Worm (Caenorhabditis elegans): ENCODE results near the gene ZK355.2.

ZK355.2 gene

ce11 chrII:2919074-2919857, 4.5 kb upstream of the ZK355.2 start, which contains the start of the genes ncap-1 and Y110A2AR.1 (continued):
- TF ChIP-seq mes-4 (tag; optimal IDR thresholded peaks at IDR 0.05), result no peak
- TF ChIP-seq ztf-3 (GFP tag; optimal IDR thresholded peaks at IDR 0.05), result no peak
- TF ChIP-seq snpc-1.3 (tag; optimal IDR thresholded peaks at IDR 0.05; ENCODE audit: insufficient read depth), result peak; percentile 5
- peak; percentile 86 for TF ChIP-seq D2030.7 (GFP tag; IDR thresholded peaks at IDR 0.05)
- no peak for TF ChIP-seq dpff-1 (tag; optimal IDR thresholded peaks at IDR 0.05)
- TF ChIP-seq madf-6 (GFP tag; IDR thresholded peaks at IDR 0.05), result peak; percentile 93
- peak; percentile 28 for TF ChIP-seq tbp1 (GFP tag; optimal IDR thresholded peaks at IDR 0.05)
- no peak for TF ChIP-seq pha-4 (tag; optimal IDR thresholded peaks at IDR 0.05)
- TF ChIP-seq lir-1 (GFP tag; conservative IDR thresholded peaks at IDR 0.05), result no peak
- TF ChIP-seq attf-3 (GFP tag; conservative IDR thresholded peaks at IDR 0.05), result no peak
- no peak for TF ChIP-seq nhr-90 (tag; optimal IDR thresholded peaks at IDR 0.05)
- TF ChIP-seq egl-44 (GFP tag; IDR thresholded peaks at IDR 0.05), result no peak
- peak; percentile 87 for TF ChIP-seq ceh-91 (GFP tag; IDR thresholded peaks at IDR 0.05)
- TF ChIP-seq madf-8 (GFP tag; conservative IDR thresholded peaks at IDR 0.05), result peak; percentile 80
- TF ChIP-seq lin-35 (GFP tag; optimal IDR thresholded peaks at IDR 0.05), result no peak
- TF ChIP-seq lag-1 (GFP tag; IDR thresholded peaks at IDR 0.05), result no peak
- TF ChIP-seq xnd-1 (tag; optimal IDR thresholded peaks at IDR 0.05), result peak; percentile 98
- no peak for TF ChIP-seq mxl-1 (tag; optimal IDR thresholded peaks at IDR 0.05)

ce11 chrII:2920234-2920633, 3.5 kb upstream of the ZK355.2 start:
- TF ChIP-seq zfh-2 (GFP tag; conservative IDR thresholded peaks at IDR 0.05) (peak; percentile 69), madf-10 (tag; optimal IDR thresholded peaks at IDR 0.05) (no peak), egrh-3 (GFP tag; IDR thresholded peaks at IDR 0.05) (peak; percentile 77; the same call in 1 of the 2 replicates), attf-3 (GFP tag; conservative IDR thresholded peaks at IDR 0.05) (no peak), mcd-1 (GFP tag; IDR thresholded peaks at IDR 0.05) (peak; percentile 5; the same call in 1 of the 2 replicates)

ce11 chrII:2920817-2921458, 2.8 kb upstream of the ZK355.2 start:
- TF ChIP-seq ceh-79 (tag; optimal IDR thresholded peaks at IDR 0.05), result peak; percentile 68
- 0 out of 2 replicates have a peak, but pooled peaks have one; percentile 56 for TF ChIP-seq hlh-26 (GFP tag; conservative IDR thresholded peaks at IDR 0.05)
- peak; percentile 58 for TF ChIP-seq tlf-1 (GFP tag; optimal IDR thresholded peaks at IDR 0.05)
- TF ChIP-seq akir-1 (GFP tag; optimal IDR thresholded peaks at IDR 0.05), result no peak
- TF ChIP-seq lir-1 (GFP tag; conservative IDR thresholded peaks at IDR 0.05), result peak; percentile 7; the same call in 1 of the 2 replicates
- TF ChIP-seq ceh-27 (GFP tag; optimal IDR thresholded peaks at IDR 0.05), result peak; percentile 46
- TF ChIP-seq him-1 (tag; optimal IDR thresholded peaks at IDR 0.05), result peak; percentile 34
- TF ChIP-seq tbx-9 (tag; optimal IDR thresholded peaks at IDR 0.05; ENCODE audit: borderline replicate concordance), result no peak
- TF ChIP-seq snpc-3.4 (tag; optimal IDR thresholded peaks at IDR 0.05), result peak; percentile 46
- TF ChIP-seq unc-130 (GFP tag; optimal IDR thresholded peaks at IDR 0.05), result peak; percentile 59
- TF ChIP-seq F33H1.4 (GFP tag; IDR thresholded peaks at IDR 0.05), result peak; percentile 89
- TF ChIP-seq Y79H2A.3 (GFP tag; conservative IDR thresholded peaks at IDR 0.05), result 0 out of 2 replicates have a peak, but pooled peaks have one; percentile 29
- no peak for TF ChIP-seq ccch-3 (GFP tag; optimal IDR thresholded peaks at IDR 0.05)
- TF ChIP-seq hsf-1 (GFP tag; IDR thresholded peaks at IDR 0.05), result peak; percentile 89
- no peak; the same call in 1 of the 2 replicates for TF ChIP-seq aptf-3 (GFP tag; IDR thresholded peaks at IDR 0.05)
- peak; percentile 99 for TF ChIP-seq hmg-1.2 (GFP tag; IDR thresholded peaks at IDR 0.05)
- no peak for TF ChIP-seq egl-44 (GFP tag; IDR thresholded peaks at IDR 0.05)
- TF ChIP-seq snpc-1.3 (tag; optimal IDR thresholded peaks at IDR 0.05; ENCODE audit: insufficient read depth), result no peak
- no peak for TF ChIP-seq nhr-27 (tag; optimal IDR thresholded peaks at IDR 0.05)
- TF ChIP-seq T26A5.8 (tag; optimal IDR thresholded peaks at IDR 0.05), result no peak
- no peak for TF ChIP-seq ceh-40 (GFP tag; IDR thresholded peaks at IDR 0.05)
- no peak for TF ChIP-seq F55B11.4 (tag; optimal IDR thresholded peaks at IDR 0.05; ENCODE audit: borderline replicate concordance, insufficient read depth)
- TF ChIP-seq egrh-3 (GFP tag; IDR thresholded peaks at IDR 0.05), result no peak
- TF ChIP-seq T07F8.4 (tag; optimal IDR thresholded peaks at IDR 0.05), result no peak
- no peak for TF ChIP-seq ztf-25 (GFP tag; IDR thresholded peaks at IDR 0.05)
- TF ChIP-seq madf-10 (tag; optimal IDR thresholded peaks at IDR 0.05), result no peak
